Fruit fly (Drosophila melanogaster): ENCODE results near the gene CG18304.

CG18304 gene

dm6 chr2L:6956725-6957124 lies 14.1 kb upstream of the CG18304 start, which contains the start of the genes CG13775 and CG3430 (continued):
- TF ChIP-seq dm (GFP tag; optimal IDR thresholded peaks at IDR 0.05) = peak; percentile 40
- TF ChIP-seq Ada2b (GFP tag; IDR thresholded peaks at IDR 0.05) = no peak
- peak; percentile 37; the same call in 1 of the 2 replicates for TF ChIP-seq CG2129 (GFP tag; IDR thresholded peaks at IDR 0.05; ENCODE audit: partially characterized antibody)
- TF ChIP-seq CG8359 (GFP tag; optimal IDR thresholded peaks at IDR 0.05; ENCODE audit: borderline replicate concordance) = no peak
- TF ChIP-seq insv (GFP tag; optimal IDR thresholded peaks at IDR 0.05) = peak in 1 of 2 experiments; percentile 7
- TF ChIP-seq Eip74EF (GFP tag; optimal IDR thresholded peaks at IDR 0.05) = no peak
- no peak for TF ChIP-seq unpg (GFP tag; optimal IDR thresholded peaks at IDR 0.05)
- peak; percentile 51 for TF ChIP-seq Elba2 (GFP tag; optimal IDR thresholded peaks at IDR 0.05)
- peak; percentile 32 for TF ChIP-seq CG3281 (GFP tag; optimal IDR thresholded peaks at IDR 0.05)
- peak; percentile 56 for TF ChIP-seq CG16813 (GFP tag; IDR thresholded peaks at IDR 0.05; ENCODE audit: partially characterized antibody)
- TF ChIP-seq CG17186 (GFP tag; optimal IDR thresholded peaks at IDR 0.05) = no peak
- TF ChIP-seq Lhr (GFP tag; optimal IDR thresholded peaks at IDR 0.05) = no peak
- peak; percentile 44 for TF ChIP-seq CG12659 (GFP tag; optimal IDR thresholded peaks at IDR 0.05)
- peak; percentile 38 for TF ChIP-seq CG7271 (tag; optimal IDR thresholded peaks at IDR 0.05)
- peak; percentile 39 for TF ChIP-seq HmgD (GFP tag; optimal IDR thresholded peaks at IDR 0.05)
- TF ChIP-seq Drgx (GFP tag; IDR thresholded peaks at IDR 0.05) = no peak
- TF ChIP-seq nerfin-2 (GFP tag; IDR thresholded peaks at IDR 0.05; ENCODE audit: partially characterized antibody) = no peak
- TF ChIP-seq CG5180 (GFP tag; optimal IDR thresholded peaks at IDR 0.05) = no peak
- TF ChIP-seq HLH3B (GFP tag; IDR thresholded peaks at IDR 0.05) = no peak
- TF ChIP-seq Dbx (GFP tag; IDR thresholded peaks at IDR 0.05) = peak; percentile 65; the same call in 1 of the 3 replicates
- peak; percentile 29 for TF ChIP-seq Chrac-16 (GFP tag; optimal IDR thresholded peaks at IDR 0.05)
- TF ChIP-seq CHES-1-like (GFP tag; optimal IDR thresholded peaks at IDR 0.05) = peak; percentile 56
- no peak for TF ChIP-seq CG2875 (GFP tag; optimal IDR thresholded peaks at IDR 0.05)
- no peak for TF ChIP-seq az2 (GFP tag; optimal IDR thresholded peaks at IDR 0.05)
- peak; percentile 0 for TF ChIP-seq ftz-f1 (GFP tag; optimal IDR thresholded peaks at IDR 0.05)
- no peak for TF ChIP-seq lilli (GFP tag; optimal IDR thresholded peaks at IDR 0.05)
- TF ChIP-seq ttk (GFP tag; IDR thresholded peaks at IDR 0.05) = no peak
- peak; percentile 3 for TF ChIP-seq CG8290 (GFP tag; optimal IDR thresholded peaks at IDR 0.05)
- peak in 1 of 2 experiments; percentile 62 for TF ChIP-seq CG8290 (tag; optimal IDR thresholded peaks at IDR 0.05)
- TF ChIP-seq CG17912 (GFP tag; optimal IDR thresholded peaks at IDR 0.05) = peak; percentile 17
- peak in 1 of 2 experiments; percentile 1 for TF ChIP-seq Hr51 (GFP tag; optimal IDR thresholded peaks at IDR 0.05)
- no peak for TF ChIP-seq CG11085 (GFP tag; IDR thresholded peaks at IDR 0.05)
- 0 out of 2 replicates have a peak, but pooled peaks have one; percentile 45 for TF ChIP-seq sob (GFP tag; IDR thresholded peaks at IDR 0.05)
- TF ChIP-seq knrl (GFP tag; IDR thresholded peaks at IDR 0.05; ENCODE audit: partially characterized antibody) = peak; percentile 67
- no peak for TF ChIP-seq slp2 (GFP tag; optimal IDR thresholded peaks at IDR 0.05)
- 0 out of 3 replicates have a peak, but pooled peaks have one; percentile 45 for TF ChIP-seq CG34422 (GFP tag; IDR thresholded peaks at IDR 0.05)
- no peak for TF ChIP-seq pnt (GFP tag; optimal IDR thresholded peaks at IDR 0.05)
- no peak for TF ChIP-seq CG7357 (GFP tag; IDR thresholded peaks at IDR 0.05)
- peak; percentile 82 for TF ChIP-seq Dp (GFP tag; optimal IDR thresholded peaks at IDR 0.05)
- no peak for TF ChIP-seq CG7839 (tag; optimal IDR thresholded peaks at IDR 0.05)
- TF ChIP-seq HmgZ (tag; optimal IDR thresholded peaks at IDR 0.05) = peak; percentile 72
- no peak for TF ChIP-seq TFAM (GFP tag; optimal IDR thresholded peaks at IDR 0.05)
- TF ChIP-seq CG12744 (GFP tag; optimal IDR thresholded peaks at IDR 0.05) = no peak
- TF ChIP-seq sima (GFP tag; optimal IDR thresholded peaks at IDR 0.05) = no peak
- TF ChIP-seq Mad (GFP tag; optimal IDR thresholded peaks at IDR 0.05) = no peak
- no peak for TF ChIP-seq Kr (GFP tag; optimal IDR thresholded peaks at IDR 0.05)
- no peak for TF ChIP-seq usp (GFP tag; optimal IDR thresholded peaks at IDR 0.05)
- TF ChIP-seq CG7928 (GFP tag; optimal IDR thresholded peaks at IDR 0.05) = peak; percentile 89
- TF ChIP-seq C15 (GFP tag; IDR thresholded peaks at IDR 0.05) = no peak
- TF ChIP-seq Optix (GFP tag; IDR thresholded peaks at IDR 0.05) = no peak
